Fruit fly (Drosophila melanogaster) whole organism, pupa: ENCODE data around the gene CG31465.

ENCODE experiments used
- CG12605 ChIP-seq: fragments of 200-800 bp; sonication (Bioruptor generic); IDR thresholded peaks from 2 replicates; pipeline ENCODE4 v1.3.6; 2022; ENCODE audit warnings: missing biosample characterization, missing genetic modification characterization
- CG15710 ChIP-seq: fragments of 200-800 bp; sonication (Bioruptor generic); optimal IDR thresholded peaks from 2 replicates; lab custom pipeline; 2018; ENCODE audit warnings: missing biosample characterization, mild to moderate bottlenecking, missing genetic modification characterization, moderate library complexity
- CG17806 ChIP-seq: fragments of 200-800 bp; sonication (Bioruptor generic); optimal IDR thresholded peaks from 2 replicates; lab custom pipeline; 2018; ENCODE audit warnings: missing biosample characterization, mild to moderate bottlenecking, missing genetic modification characterization, moderate library complexity
- CG32121 ChIP-seq: fragments of 200-800 bp; sonication (Bioruptor generic); IDR thresholded peaks from 2 replicates; pipeline ENCODE4 v1.3.6; 2022; ENCODE audit warnings: missing biosample characterization, missing genetic modification characterization
- CG4496 ChIP-seq: fragments of 200-800 bp; sonication (Bioruptor generic); IDR thresholded peaks from 3 replicates; pipeline ENCODE4 v1.3.6; 2022; ENCODE audit warnings: missing biosample characterization, missing genetic modification characterization
- CG8159 ChIP-seq: fragments of 200-800 bp; sonication (Bioruptor generic); optimal IDR thresholded peaks from 3 replicates; lab custom pipeline; 2018; ENCODE audit warnings: missing biosample characterization, mild to moderate bottlenecking, missing genetic modification characterization, moderate library complexity
- CG9948 ChIP-seq: fragments of 200-800 bp; sonication (Bioruptor generic); optimal IDR thresholded peaks from 2 replicates; lab custom pipeline; 2018; ENCODE audit warnings: missing biosample characterization, mild to moderate bottlenecking, missing genetic modification characterization, moderate library complexity
- D1 ChIP-seq: fragments of 200-800 bp; sonication (Bioruptor generic); optimal IDR thresholded peaks from 2 replicates; lab custom pipeline; 2018; ENCODE audit warnings: missing biosample characterization, mild to moderate bottlenecking, missing genetic modification characterization, moderate library complexity
- EcR ChIP-seq: fragments of 200-800 bp; sonication (Bioruptor generic); optimal IDR thresholded peaks from 3 replicates; lab custom pipeline; 2019; ENCODE audit warnings: missing biosample characterization, missing genetic modification characterization, mild to moderate bottlenecking, moderate library complexity, missing genetic modification reagents
- Pif1B ChIP-seq: fragments of 200-800 bp; sonication (Bioruptor generic); optimal IDR thresholded peaks from 3 replicates; lab custom pipeline; 2016; ENCODE audit warnings: missing biosample characterization, missing genetic modification characterization
- fd96Ca ChIP-seq: fragments of 200-800 bp; sonication (Bioruptor generic); IDR thresholded peaks from 3 replicates; pipeline ENCODE4 v1.3.6; 2022; ENCODE audit warnings: missing biosample characterization, missing genetic modification characterization

dm6 chr3R:21871348-21871940 is 9.2 kb upstream of the CG31465 start:
- TF ChIP-seq D1 (tag; lab: Kevin White, UChicago) (no peak), CG8159 (no peak), EcR (GFP tag; lab: Kevin White, UChicago) (no peak), CG4496 (no peak), CG9948 (tag; lab: Kevin White, UChicago) (no peak), CG12605 (GFP tag; lab: Robert Waterston, UW) (no peak), fd96Ca (GFP tag; lab: Robert Waterston, UW) (no peak), CG17806 (tag; lab: Kevin White, UChicago) (no peak), CG32121 (GFP tag; lab: Robert Waterston, UW) (no peak), CG15710 (tag; lab: Kevin White, UChicago) (no peak), Pif1B (GFP tag; lab: Kevin White, UChicago) (no peak)
